Worm (Caenorhabditis elegans) whole organism, early embryonic: Measurements from ENCODE around the gene F46H5.4.

Experiments
- B0310.2 ChIP-seq: sonication (generic microtip); optimal IDR thresholded peaks from 2 replicates; lab custom pipeline; 2016; ENCODE audit warnings: mild to moderate bottlenecking, missing genetic modification characterization, missing compliant biosample characterization
- F13C5.2 ChIP-seq: sonication (generic microtip); optimal IDR thresholded peaks from 2 replicates; lab custom pipeline; 2017; ENCODE audit warnings: mild to moderate bottlenecking, missing genetic modification characterization, inconsistent platforms, missing compliant biosample characterization
- aly-1 ChIP-seq: sonication (generic microtip); optimal IDR thresholded peaks from 2 replicates; lab custom pipeline; 2016; ENCODE audit warnings: missing genetic modification characterization, missing compliant biosample characterization
- ama-1 ChIP-seq: fragments of 150-350 bp; optimal IDR thresholded peaks from 2 replicates; lab custom pipeline; 2014
- ceh-13 ChIP-seq: fragments of 200-800 bp; sonication (Bioruptor generic); optimal IDR thresholded peaks from 2 replicates; lab custom pipeline; 2018; ENCODE audit warnings: mild to moderate bottlenecking, missing genetic modification characterization, missing compliant biosample characterization
- ceh-36 ChIP-seq: sonication (generic microtip); optimal IDR thresholded peaks from 2 replicates; lab custom pipeline; 2016; ENCODE audit warnings: missing genetic modification characterization, inconsistent platforms, missing compliant biosample characterization
- ets-7 ChIP-seq: sonication (generic microtip); optimal IDR thresholded peaks from 2 replicates; lab custom pipeline; 2016; ENCODE audit warnings: missing genotype, missing genetic modification characterization, missing compliant biosample characterization
- flt-1 ChIP-seq: fragments of 200-800 bp; sonication (Bioruptor generic); IDR thresholded peaks from 2 replicates; pipeline ENCODE4 v1.3.6; 2022; ENCODE audit warnings: missing genetic modification characterization, missing compliant biosample characterization
- hmbx-1 ChIP-seq: sonication (generic microtip); optimal IDR thresholded peaks from 2 replicates; lab custom pipeline; 2016; ENCODE audit warnings: mild to moderate bottlenecking, missing genetic modification characterization, missing compliant biosample characterization
- hmg-4 ChIP-seq: fragments of 200-800 bp; sonication (Bioruptor generic); optimal IDR thresholded peaks from 2 replicates; lab custom pipeline; 2018; ENCODE audit warnings: mild to moderate bottlenecking, missing genetic modification characterization, missing compliant biosample characterization
- hnd-1 ChIP-seq: sonication (generic microtip); optimal IDR thresholded peaks from 2 replicates; lab custom pipeline; 2016; ENCODE audit warnings: missing genetic modification characterization, missing compliant biosample characterization
- pes-1 ChIP-seq: fragments of 200-800 bp; sonication (Bioruptor generic); IDR thresholded peaks from 2 replicates; pipeline ENCODE4 v1.3.6; 2022; ENCODE audit warnings: missing genetic modification reagents, missing genetic modification characterization, missing compliant biosample characterization
- scrt-1 ChIP-seq: fragments of 200-800 bp; sonication (Bioruptor generic); IDR thresholded peaks from 2 replicates; pipeline ENCODE4 v1.3.6; 2022; ENCODE audit warnings: missing genetic modification characterization, missing compliant biosample characterization
- sea-1 ChIP-seq: fragments of 200-800 bp; sonication (Bioruptor generic); conservative IDR thresholded peaks from 2 replicates; pipeline ENCODE4 v1.3.6; 2022; ENCODE audit warnings: missing genetic modification characterization, missing compliant biosample characterization
- tbx-11 ChIP-seq: fragments of 200-800 bp; sonication (Bioruptor generic); IDR thresholded peaks from 2 replicates; pipeline ENCODE4 v1.3.6; 2022; ENCODE audit warnings: missing genetic modification characterization, missing compliant biosample characterization
- tbx-37 ChIP-seq: fragments of 200-800 bp; sonication (Bioruptor generic); conservative IDR thresholded peaks from 2 replicates; pipeline ENCODE4 v1.3.6; 2022; ENCODE audit warnings: missing genetic modification reagents, missing genetic modification characterization, missing compliant biosample characterization
- tra-4 ChIP-seq: sonication (generic microtip); optimal IDR thresholded peaks from 2 replicates; lab custom pipeline; 2017; ENCODE audit warnings: missing genetic modification characterization, missing compliant biosample characterization

The F46H5.4 gene

DNA sequence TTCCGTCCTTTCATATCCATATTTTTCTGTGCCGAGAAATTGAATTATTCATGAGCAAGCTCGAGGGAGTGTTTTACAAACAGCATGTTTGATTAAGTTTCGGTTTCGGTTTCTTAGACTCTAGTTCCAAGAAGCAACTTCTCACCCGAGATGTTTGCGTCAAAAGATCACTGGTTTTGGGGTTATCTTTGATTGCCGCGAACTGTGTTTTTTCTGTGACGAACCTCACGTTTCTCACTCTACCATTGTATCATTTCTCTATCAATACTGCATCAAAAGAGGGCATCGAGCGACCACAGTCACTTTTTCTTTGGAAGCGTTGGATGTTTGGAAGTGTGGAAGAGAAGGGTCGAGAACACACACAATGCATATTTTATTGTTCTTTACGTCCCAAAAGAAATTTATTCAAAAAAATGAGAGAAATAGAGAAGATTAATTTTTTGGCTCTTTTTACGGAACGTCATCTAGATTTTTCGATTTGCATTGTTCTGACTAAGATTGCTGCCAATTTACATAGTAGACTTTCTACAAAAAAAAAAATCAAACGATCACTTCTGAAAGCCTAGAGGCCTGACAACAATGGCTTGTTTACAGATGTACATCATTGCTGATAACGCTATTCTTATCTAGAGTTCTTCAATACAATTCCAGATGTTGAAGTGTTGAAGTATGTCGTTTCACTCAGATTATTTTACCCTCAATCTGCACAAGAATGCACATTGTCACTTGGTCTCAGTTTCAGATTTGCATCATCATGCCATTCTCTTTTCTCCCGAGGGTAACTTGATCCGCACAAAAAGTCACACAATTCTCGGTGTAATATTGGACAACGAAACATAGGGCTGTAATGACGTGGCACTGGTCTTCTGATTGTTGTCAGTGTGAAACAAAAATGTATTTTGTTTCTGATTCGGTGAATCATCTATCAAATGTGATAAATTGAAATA, 21.0 kb downstream of the F46H5.4 start:
- TF ChIP-seq tra-4, result no peak
- TF ChIP-seq ceh-13, result no peak

ce11 chrX:7232158-7232822, 22.1 kb downstream of the F46H5.4 start:
- TF ChIP-seq scrt-1 (GFP tag; lab: Robert Waterston, UW), result no peak
- peak; percentile 20 for TF ChIP-seq ceh-36
- TF ChIP-seq B0310.2 (tag; lab: Kevin White, UChicago), result no peak
- no peak for TF ChIP-seq ets-7 (tag; lab: Kevin White, UChicago)

- TF ChIP-seq B0310.2 (tag; lab: Kevin White, UChicago) (no peak), ceh-36 (no peak), tbx-11 (no peak), ets-7 (tag; lab: Kevin White, UChicago) (no peak), F13C5.2 (tag; lab: Kevin White, UChicago) (no peak), tbx-37 (GFP tag; lab: Robert Waterston, UW) (no peak), ama-1 (lab: Kevin White, UChicago) (no peak), flt-1 (GFP tag; lab: Robert Waterston, UW) (no peak), sea-1 (no peak), ceh-13 (no peak), aly-1 (tag; lab: Kevin White, UChicago) (no peak), hmbx-1 (no peak)
Measured at ce11 chrX:7230877-7231276, 23.5 kb downstream of the F46H5.4 start.

ce11 chrX:7230321-7230720, 24.1 kb downstream of the F46H5.4 start:
- no peak for TF ChIP-seq flt-1 (GFP tag; lab: Robert Waterston, UW)
- no peak for TF ChIP-seq ceh-13
- no peak for TF ChIP-seq sea-1
- no peak for TF ChIP-seq scrt-1 (GFP tag; lab: Robert Waterston, UW)
- TF ChIP-seq tbx-37 (GFP tag; lab: Robert Waterston, UW), result no peak
- no peak for TF ChIP-seq hmg-4 (GFP tag; lab: Kevin White, UChicago)
- TF ChIP-seq aly-1 (tag; lab: Kevin White, UChicago), result no peak
- no peak for TF ChIP-seq F13C5.2 (tag; lab: Kevin White, UChicago)
- no peak for TF ChIP-seq ets-7 (tag; lab: Kevin White, UChicago)
- no peak for TF ChIP-seq pes-1

DNA sequence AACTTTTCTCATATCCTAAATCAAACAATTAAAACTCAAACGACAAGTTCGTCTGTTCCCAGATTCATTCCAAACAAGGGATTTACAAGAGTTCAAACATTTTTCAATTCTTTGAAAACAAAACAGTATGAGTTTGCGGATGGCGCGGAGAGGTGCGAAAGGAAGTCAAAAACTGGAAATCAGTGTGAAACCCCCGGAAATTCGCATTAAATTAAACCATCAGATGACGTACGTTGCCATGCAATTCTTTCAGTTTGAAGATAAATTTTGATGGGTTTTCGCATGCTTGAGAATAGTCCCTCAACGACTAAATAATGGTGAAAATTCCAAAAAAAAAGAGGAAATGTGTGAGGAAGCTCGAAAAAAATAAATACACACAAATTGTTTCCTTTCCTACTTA, 25.1 kb downstream of the F46H5.4 start:
- TF ChIP-seq tra-4 (no peak), tbx-11 (no peak), ceh-13 (no peak), hnd-1 (tag; lab: Kevin White, UChicago) (no peak), aly-1 (tag; lab: Kevin White, UChicago) (no peak), flt-1 (GFP tag; lab: Robert Waterston, UW) (no peak), hmbx-1 (no peak), hmg-4 (GFP tag; lab: Kevin White, UChicago) (no peak), ama-1 (lab: Kevin White, UChicago) (no peak)

ce11 chrX:7225028-7225427, 29.4 kb downstream of the F46H5.4 start:
- no peak for TF ChIP-seq sea-1
- no peak for TF ChIP-seq ceh-36
- TF ChIP-seq tbx-11, result no peak
- TF ChIP-seq B0310.2 (tag; lab: Kevin White, UChicago), result no peak
- TF ChIP-seq ets-7 (tag; lab: Kevin White, UChicago), result no peak
- no peak for TF ChIP-seq hmbx-1
- no peak for TF ChIP-seq hmg-4 (GFP tag; lab: Kevin White, UChicago)
- no peak for TF ChIP-seq pes-1
- no peak for TF ChIP-seq scrt-1 (GFP tag; lab: Robert Waterston, UW)
- no peak for TF ChIP-seq ama-1 (lab: Kevin White, UChicago)
- TF ChIP-seq F13C5.2 (tag; lab: Kevin White, UChicago), result no peak
- no peak for TF ChIP-seq tra-4
- no peak for TF ChIP-seq ceh-13
- no peak for TF ChIP-seq flt-1 (GFP tag; lab: Robert Waterston, UW)
- no peak for TF ChIP-seq hnd-1 (tag; lab: Kevin White, UChicago)
- TF ChIP-seq aly-1 (tag; lab: Kevin White, UChicago), result no peak
- no peak for TF ChIP-seq tbx-37 (GFP tag; lab: Robert Waterston, UW)

DNA sequence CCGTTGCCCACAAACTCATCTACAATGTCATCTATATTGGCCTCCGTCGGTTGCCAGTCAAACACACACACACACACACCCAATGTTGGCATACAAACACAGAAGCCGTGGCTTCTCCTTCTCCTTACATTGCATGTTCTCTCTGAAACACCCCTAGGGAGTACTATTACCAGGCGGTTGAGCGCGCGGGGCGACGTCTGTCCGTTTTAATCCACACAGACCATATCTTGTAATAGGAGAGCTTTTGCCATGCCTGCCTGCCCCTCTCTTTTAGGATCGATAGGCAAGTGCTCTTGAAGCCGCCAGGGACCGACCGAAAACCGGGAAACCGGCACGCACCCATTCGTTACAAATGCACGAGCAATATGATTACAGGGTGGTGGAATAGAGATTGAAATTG, 29.9 kb downstream of the F46H5.4 start:
- TF ChIP-seq pes-1, result peak; percentile 29; the same call in 1 of the 2 replicates
- TF ChIP-seq ceh-36, result no peak
- no peak for TF ChIP-seq F13C5.2 (tag; lab: Kevin White, UChicago)

- TF ChIP-seq pes-1 (no peak), B0310.2 (tag; lab: Kevin White, UChicago) (no peak), scrt-1 (GFP tag; lab: Robert Waterston, UW) (no peak), aly-1 (tag; lab: Kevin White, UChicago) (no peak), F13C5.2 (tag; lab: Kevin White, UChicago) (no peak), flt-1 (GFP tag; lab: Robert Waterston, UW) (no peak), ceh-36 (peak; percentile 34), ceh-13 (no peak), sea-1 (0 out of 2 replicates have a peak, but pooled peaks have one; percentile 20), hmg-4 (GFP tag; lab: Kevin White, UChicago) (no peak), ama-1 (lab: Kevin White, UChicago) (no peak), tbx-11 (no peak), hmbx-1 (no peak)
Measured at ce11 chrX:7222383-7222782, 32.0 kb downstream of the F46H5.4 start.
